Worm (Caenorhabditis elegans) whole organism, L2 larva: Measurements from ENCODE around the gene Y39G8B.5.

ENCODE experiments used
- F13H6.1 ChIP-seq: sonication (generic microtip); optimal IDR thresholded peaks from 2 replicates; lab custom pipeline; 2016; ENCODE audit warnings: missing genetic modification characterization, missing compliant biosample characterization
- R02D3.7 ChIP-seq: fragments of 150-350 bp; optimal IDR thresholded peaks from 2 replicates; lab custom pipeline; 2014; ENCODE audit warnings: missing biosample characterization, missing genetic modification characterization
- Y55F3AM.14 ChIP-seq: fragments of 200-800 bp; sonication (Bioruptor generic); optimal IDR thresholded peaks from 2 replicates; lab custom pipeline; 2018; ENCODE audit warnings: mild to moderate bottlenecking, missing genetic modification characterization, missing compliant biosample characterization
- ZK546.5 ChIP-seq: sonication (generic microtip); optimal IDR thresholded peaks from 2 replicates; lab custom pipeline; 2017; ENCODE audit warnings: missing biosample characterization, missing genetic modification characterization
- alr-1 ChIP-seq: fragments of 150-350 bp; optimal IDR thresholded peaks from 2 replicates; lab custom pipeline; 2014; ENCODE audit warnings: missing biosample characterization, missing genetic modification characterization
- aly-2 ChIP-seq: fragments of 150-350 bp; optimal IDR thresholded peaks from 2 replicates; lab custom pipeline; 2014; ENCODE audit warnings: missing biosample characterization, missing genetic modification characterization
- ama-1 ChIP-seq: fragments of 150-350 bp; optimal IDR thresholded peaks from 2 replicates; lab custom pipeline; 2018; ENCODE audit warnings: inconsistent platforms
- blmp-1 ChIP-seq: sonication (generic microtip); optimal IDR thresholded peaks from 2 replicates; lab custom pipeline; 2017; ENCODE audit warnings: missing genetic modification characterization, mild to moderate bottlenecking, missing compliant biosample characterization, antibody characterized with exemption, moderate library complexity; ENCODE audit not compliant: insufficient read depth
- crh-2 ChIP-seq: sonication (generic microtip); optimal IDR thresholded peaks from 2 replicates; lab custom pipeline; 2017; ENCODE audit warnings: missing biosample characterization, missing genetic modification characterization
- dmd-4 ChIP-seq: sonication (generic microtip); optimal IDR thresholded peaks from 2 replicates; lab custom pipeline; 2017; ENCODE audit warnings: missing biosample characterization, missing genetic modification characterization
- egl-27 ChIP-seq: sonication (generic microtip); optimal IDR thresholded peaks from 3 replicates; lab custom pipeline; 2017; ENCODE audit warnings: missing biosample characterization, missing genetic modification reagents, missing genetic modification characterization
- elt-1 ChIP-seq: fragments of 150-350 bp; optimal IDR thresholded peaks from 2 replicates; lab custom pipeline; 2014; ENCODE audit warnings: missing biosample characterization, missing genetic modification characterization
- fos-1 ChIP-seq: fragments of 150-350 bp; optimal IDR thresholded peaks from 2 replicates; lab custom pipeline; 2014; ENCODE audit warnings: missing biosample characterization, missing genetic modification characterization
- gmeb-1 ChIP-seq: fragments of 150-350 bp; optimal IDR thresholded peaks from 2 replicates; lab custom pipeline; 2014; ENCODE audit warnings: missing biosample characterization, missing genetic modification characterization
- lin-13 ChIP-seq: fragments of 150-350 bp; optimal IDR thresholded peaks from 2 replicates; lab custom pipeline; 2014; ENCODE audit warnings: missing biosample characterization, missing genetic modification reagents, missing genetic modification characterization
- lin-39 ChIP-seq: fragments of 150-350 bp; optimal IDR thresholded peaks from 2 replicates; lab custom pipeline; 2014; ENCODE audit warnings: missing biosample characterization, missing genetic modification reagents, missing genetic modification characterization
- lsy-2 ChIP-seq, 2 experiments: fragments of 150-350 bp in 1 of 2; sonication (generic microtip) in 1 of 2; optimal IDR thresholded peaks; 2 replicates each; lab custom pipeline; 2014 to 2017; ENCODE audit warnings: missing biosample characterization in 2 of 2, missing genetic modification characterization in 2 of 2
- mbf-1 ChIP-seq: sonication (generic microtip); optimal IDR thresholded peaks from 2 replicates; lab custom pipeline; 2017; ENCODE audit warnings: missing biosample characterization, missing genetic modification characterization
- mdl-1 ChIP-seq, 2 experiments: fragments of 150-350 bp in 1 of 2; sonication (generic microtip) in 1 of 2; optimal IDR thresholded peaks; 2 replicates each; lab custom pipeline; 2017; ENCODE audit warnings: missing biosample characterization in 2 of 2, missing genetic modification characterization in 2 of 2
- nhr-11 ChIP-seq: fragments of 150-350 bp; optimal IDR thresholded peaks from 2 replicates; lab custom pipeline; 2014; ENCODE audit warnings: missing biosample characterization, missing genetic modification characterization
- nhr-12 ChIP-seq: fragments of 150-350 bp; optimal IDR thresholded peaks from 2 replicates; lab custom pipeline; 2014; ENCODE audit warnings: missing biosample characterization, missing genetic modification characterization
- nhr-129 ChIP-seq: fragments of 150-350 bp; optimal IDR thresholded peaks from 2 replicates; lab custom pipeline; 2014; ENCODE audit warnings: missing biosample characterization, missing genetic modification characterization
- nhr-21 ChIP-seq: fragments of 150-350 bp; optimal IDR thresholded peaks from 2 replicates; lab custom pipeline; 2014; ENCODE audit warnings: missing biosample characterization, missing genetic modification characterization
- nhr-23 ChIP-seq: fragments of 150-350 bp; optimal IDR thresholded peaks from 2 replicates; lab custom pipeline; 2014; ENCODE audit warnings: missing biosample characterization, missing genetic modification reagents, missing genetic modification characterization
- nhr-237 ChIP-seq: fragments of 150-350 bp; optimal IDR thresholded peaks from 2 replicates; lab custom pipeline; 2014; ENCODE audit warnings: missing biosample characterization, missing genetic modification characterization
- nhr-25 ChIP-seq: fragments of 150-350 bp; sonication (generic microtip); optimal IDR thresholded peaks from 3 replicates; lab custom pipeline; 2014; ENCODE audit warnings: missing biosample characterization, missing genetic modification characterization
- nhr-6 ChIP-seq: fragments of 150-350 bp; optimal IDR thresholded peaks from 2 replicates; lab custom pipeline; 2014; ENCODE audit warnings: missing biosample characterization, missing genetic modification characterization
- peb-1 ChIP-seq: fragments of 150-350 bp; optimal IDR thresholded peaks from 2 replicates; lab custom pipeline; 2014; ENCODE audit warnings: missing biosample characterization, missing genetic modification characterization
- sem-4 ChIP-seq: fragments of 150-350 bp; optimal IDR thresholded peaks from 2 replicates; lab custom pipeline; 2014; ENCODE audit warnings: missing biosample characterization, missing genetic modification reagents, missing genetic modification characterization
- skn-1 ChIP-seq: sonication (generic microtip); optimal IDR thresholded peaks from 2 replicates; lab custom pipeline; 2017; ENCODE audit warnings: missing biosample characterization, missing genetic modification characterization
- sma-3 ChIP-seq: sonication (generic microtip); optimal IDR thresholded peaks from 2 replicates; lab custom pipeline; 2016; ENCODE audit warnings: missing genetic modification reagents, missing genetic modification characterization, missing compliant biosample characterization
- sma-9 ChIP-seq, 2 experiments: fragments of 150-350 bp in 1 of 2; sonication (generic microtip) in 1 of 2; optimal IDR thresholded peaks; 2 replicates each; lab custom pipeline; 2014 to 2016; ENCODE audit warnings: missing genetic modification characterization in 2 of 2, mild to moderate bottlenecking in 1 of 2, missing biosample characterization in 1 of 2, missing compliant biosample characterization in 1 of 2, missing genetic modification reagents in 1 of 2, moderate library complexity in 1 of 2
- unc-39 ChIP-seq: fragments of 150-350 bp; optimal IDR thresholded peaks from 2 replicates; lab custom pipeline; 2014; ENCODE audit warnings: missing biosample characterization, missing genetic modification characterization
- unc-55 ChIP-seq: fragments of 150-350 bp; sonication (generic microtip); optimal IDR thresholded peaks from 3 replicates; lab custom pipeline; 2014; ENCODE audit warnings: missing biosample characterization, missing genetic modification reagents, missing genetic modification characterization
- unc-62 ChIP-seq: fragments of 150-350 bp; optimal IDR thresholded peaks from 2 replicates; lab custom pipeline; 2014; ENCODE audit warnings: missing biosample characterization, missing genetic modification reagents, missing genetic modification characterization
- zag-1 ChIP-seq: fragments of 150-350 bp; optimal IDR thresholded peaks from 2 replicates; lab custom pipeline; 2014; ENCODE audit warnings: missing biosample characterization, missing genetic modification characterization
- ztf-11 ChIP-seq: sonication (generic microtip); optimal IDR thresholded peaks from 2 replicates; lab custom pipeline; 2017; ENCODE audit warnings: missing biosample characterization, missing genetic modification characterization

The Y39G8B.5 gene

ce11 chrII:13961567-13961966, 30.1 kb downstream of the Y39G8B.5 start:
- TF ChIP-seq blmp-1 (tag; lab: Kevin White, UChicago) = no peak
- no peak for TF ChIP-seq nhr-129 (tag; lab: Kevin White, UChicago)
- TF ChIP-seq nhr-6 (tag; lab: Kevin White, UChicago) = no peak
- TF ChIP-seq lin-13 = no peak
- TF ChIP-seq nhr-21 (tag; lab: Kevin White, UChicago) = no peak
- TF ChIP-seq dmd-4 = no peak
- no peak for TF ChIP-seq alr-1 (tag; lab: Kevin White, UChicago)
- no peak for TF ChIP-seq fos-1 (tag; lab: Kevin White, UChicago)
- no peak for TF ChIP-seq lin-39 (tag; lab: Kevin White, UChicago)
- no peak for TF ChIP-seq nhr-11 (tag; lab: Kevin White, UChicago)
- no peak for TF ChIP-seq lsy-2 (tag; optimal IDR thresholded peaks at IDR 0.05; lab: Kevin White, UChicago)
- no peak for TF ChIP-seq Y55F3AM.14
- no peak for TF ChIP-seq ztf-11
- TF ChIP-seq mbf-1 (tag; lab: Kevin White, UChicago) = no peak
- TF ChIP-seq ZK546.5 (tag; lab: Kevin White, UChicago) = no peak
- no peak for TF ChIP-seq unc-62
- TF ChIP-seq skn-1 = no peak
- TF ChIP-seq unc-55 (GFP tag; lab: Kevin White, UChicago) = no peak
- TF ChIP-seq nhr-12 (tag; lab: Kevin White, UChicago) = no peak

- peak; percentile 10 for TF ChIP-seq sma-9 (GFP tag; optimal IDR thresholded peaks at IDR 0.05; lab: Kevin White, UChicago)
- TF ChIP-seq sma-9 (tag; optimal IDR thresholded peaks at IDR 0.05; lab: Kevin White, UChicago) = no peak
- TF ChIP-seq lsy-2 (tag; optimal IDR thresholded peaks at IDR 0.05; lab: Kevin White, UChicago) = peak in 1 of 2 experiments; percentile 11
- TF ChIP-seq Y55F3AM.14 = no peak
Observed at ce11 chrII:13958359-13958758, 33.3 kb downstream of the Y39G8B.5 start.

DNA sequence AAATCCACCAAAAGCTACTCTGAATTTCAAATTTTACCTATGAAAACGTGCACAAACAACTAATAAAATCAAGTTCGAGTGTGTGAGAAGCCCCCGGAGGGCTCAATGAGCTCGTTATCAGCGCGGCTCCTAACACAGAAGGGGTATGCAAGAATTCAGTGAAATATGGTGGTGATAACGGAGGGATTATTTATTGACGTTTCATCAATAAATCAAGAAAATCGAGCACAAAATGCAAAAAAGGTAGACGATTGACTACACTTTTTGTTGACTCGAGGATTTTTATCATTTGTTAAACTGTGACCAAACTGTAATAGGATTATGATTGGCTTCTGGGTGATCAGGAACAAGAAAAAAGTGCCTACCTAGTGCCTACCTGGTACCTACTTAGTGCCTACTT, 34.2 kb downstream of the Y39G8B.5 start, which contains the start of gene zip-3:
zip-3 (minus strand) TSS at position 21 of the 400 bp plus-strand sequence.
- TF ChIP-seq Y55F3AM.14 = no peak
- peak; percentile 64 for TF ChIP-seq sma-9 (GFP tag; optimal IDR thresholded peaks at IDR 0.05; lab: Kevin White, UChicago)
- TF ChIP-seq sma-9 (tag; optimal IDR thresholded peaks at IDR 0.05; lab: Kevin White, UChicago) = no peak
- no peak for TF ChIP-seq unc-62
- TF ChIP-seq unc-55 (GFP tag; lab: Kevin White, UChicago) = no peak
- TF ChIP-seq gmeb-1 (tag; lab: Kevin White, UChicago) = peak; percentile 3
- TF ChIP-seq ZK546.5 (tag; lab: Kevin White, UChicago) = no peak
- no peak for TF ChIP-seq egl-27 (tag; lab: Kevin White, UChicago)
- TF ChIP-seq nhr-237 (tag; lab: Kevin White, UChicago) = no peak
- no peak for TF ChIP-seq mdl-1 (tag; optimal IDR thresholded peaks at IDR 0.05; lab: Kevin White, UChicago)
- TF ChIP-seq, all 48 proteins: peak for 2

- TF ChIP-seq nhr-129 (tag; lab: Kevin White, UChicago) = peak; percentile 8
- TF ChIP-seq gmeb-1 (tag; lab: Kevin White, UChicago) = peak; percentile 38
- TF ChIP-seq sma-9 (GFP tag; optimal IDR thresholded peaks at IDR 0.05; lab: Kevin White, UChicago) = peak; percentile 20
- TF ChIP-seq sma-9 (tag; optimal IDR thresholded peaks at IDR 0.05; lab: Kevin White, UChicago) = no peak
- TF ChIP-seq crh-2 (tag; lab: Kevin White, UChicago) = peak; percentile 29
- peak; percentile 59 for TF ChIP-seq fos-1 (tag; lab: Kevin White, UChicago)
- TF ChIP-seq peb-1 (tag; lab: Kevin White, UChicago) = no peak
- TF ChIP-seq sem-4 (tag; lab: Kevin White, UChicago) = no peak
Observed at ce11 chrII:13956529-13956928, 35.1 kb downstream of the Y39G8B.5 start.

DNA sequence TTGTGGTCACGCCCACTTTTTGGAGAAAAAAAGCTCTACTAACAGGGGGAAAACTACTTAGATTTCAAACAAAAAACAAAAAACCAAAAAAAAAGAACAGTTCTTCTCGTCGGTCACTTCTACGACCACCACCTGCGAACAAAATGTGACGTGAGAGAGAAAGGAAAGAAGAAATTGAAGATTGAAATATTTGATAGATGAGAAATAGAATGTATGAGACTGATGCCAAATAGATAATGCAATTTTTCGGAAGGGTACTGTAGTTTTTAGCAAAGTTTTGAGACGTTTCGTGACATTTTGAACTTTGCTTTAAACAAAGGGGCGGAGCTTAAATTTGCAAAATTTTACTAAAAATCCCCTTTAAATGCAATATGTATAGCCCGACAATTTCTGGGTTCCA, 36.7 kb downstream of the Y39G8B.5 start:
- TF ChIP-seq blmp-1 (tag; lab: Kevin White, UChicago) = peak; percentile 1
- TF ChIP-seq crh-2 (tag; lab: Kevin White, UChicago) = no peak
- TF ChIP-seq sma-9 (GFP tag; optimal IDR thresholded peaks at IDR 0.05; lab: Kevin White, UChicago) = peak; percentile 3
- no peak for TF ChIP-seq sma-9 (tag; optimal IDR thresholded peaks at IDR 0.05; lab: Kevin White, UChicago)
- TF ChIP-seq fos-1 (tag; lab: Kevin White, UChicago) = peak; percentile 55
- TF ChIP-seq unc-55 (GFP tag; lab: Kevin White, UChicago) = no peak
- peak in 1 of 2 experiments; percentile 57 for TF ChIP-seq lsy-2 (tag; optimal IDR thresholded peaks at IDR 0.05; lab: Kevin White, UChicago)
- TF ChIP-seq nhr-23 = no peak
- no peak for TF ChIP-seq skn-1
- TF ChIP-seq, all 48 proteins: peak for 4

ce11 chrII:13954077-13954476, 37.6 kb downstream of the Y39G8B.5 start:
- TF ChIP-seq lin-13 (no peak), sma-3 (GFP tag; lab: Kevin White, UChicago) (peak; percentile 62), F13H6.1 (tag; lab: Kevin White, UChicago) (peak; percentile 29), nhr-6 (tag; lab: Kevin White, UChicago) (no peak), gmeb-1 (tag; lab: Kevin White, UChicago) (peak; percentile 48), mbf-1 (tag; lab: Kevin White, UChicago) (no peak), zag-1 (tag; lab: Kevin White, UChicago) (no peak), unc-55 (GFP tag; lab: Kevin White, UChicago) (no peak), skn-1 (no peak), peb-1 (tag; lab: Kevin White, UChicago) (no peak), ZK546.5 (tag; lab: Kevin White, UChicago) (no peak), Y55F3AM.14 (no peak), R02D3.7 (tag; lab: Kevin White, UChicago) (no peak), ama-1 (lab: Kevin White, UChicago) (no peak), aly-2 (tag; lab: Kevin White, UChicago) (no peak), nhr-25 (tag; lab: Kevin White, UChicago) (peak; percentile 54), alr-1 (tag; lab: Kevin White, UChicago) (no peak), egl-27 (tag; lab: Kevin White, UChicago) (no peak), nhr-23 (no peak), dmd-4 (no peak), unc-39 (tag; lab: Kevin White, UChicago) (no peak), elt-1 (tag; lab: Kevin White, UChicago) (no peak), nhr-21 (tag; lab: Kevin White, UChicago) (no peak), blmp-1 (tag; lab: Kevin White, UChicago) (no peak)
